Fruit fly (Drosophila melanogaster) whole organism, embryonic: ENCODE results near the gene CG17744.

Source experiments
- Bdp1 ChIP-seq: fragments of 200-800 bp; sonication (Bioruptor generic); optimal IDR thresholded peaks from 3 replicates; lab custom pipeline; 2016; ENCODE audit warnings: missing biosample characterization, missing genetic modification characterization
- Blimp-1 ChIP-seq: fragments of 200-800 bp; sonication (Bioruptor generic); optimal IDR thresholded peaks from 3 replicates; lab custom pipeline; 2018; ENCODE audit warnings: missing biosample characterization, missing genetic modification characterization, mild to moderate bottlenecking, moderate library complexity, missing genetic modification reagents
- Bteb2 ChIP-seq: fragments of 200-800 bp; sonication (Bioruptor generic); optimal IDR thresholded peaks from 2 replicates; lab custom pipeline; 2016; ENCODE audit warnings: missing biosample characterization, missing genetic modification characterization
- CG10366 ChIP-seq: fragments of 200-800 bp; sonication (Bioruptor generic); IDR thresholded peaks from 2 replicates; pipeline ENCODE4 v1.3.6; 2022; ENCODE audit warnings: missing biosample characterization, missing genetic modification characterization
- CG10543 ChIP-seq: fragments of 200-800 bp; sonication (Bioruptor generic); optimal IDR thresholded peaks from 3 replicates; lab custom pipeline; 2017; ENCODE audit warnings: missing biosample characterization, mild to moderate bottlenecking, missing genetic modification characterization, moderate library complexity
- CG10959 ChIP-seq: fragments of 200-800 bp; sonication (Bioruptor generic); IDR thresholded peaks from 2 replicates; pipeline ENCODE4 v1.3.6; 2022; ENCODE audit warnings: missing biosample characterization, missing genetic modification characterization
- CG10979 ChIP-seq: fragments of 200-800 bp; sonication (Bioruptor generic); optimal IDR thresholded peaks from 2 replicates; lab custom pipeline; 2018; ENCODE audit warnings: missing biosample characterization, mild to moderate bottlenecking, missing genetic modification characterization, moderate library complexity
- CG11093 ChIP-seq: fragments of 200-800 bp; sonication (Bioruptor generic); IDR thresholded peaks from 3 replicates; pipeline ENCODE4 v1.3.6; 2022; ENCODE audit warnings: missing biosample characterization, missing genetic modification characterization
- CG13624 ChIP-seq: fragments of 200-800 bp; sonication (Bioruptor generic); optimal IDR thresholded peaks from 2 replicates; lab custom pipeline; 2016; ENCODE audit warnings: missing biosample characterization, missing genetic modification characterization
- CG16813 ChIP-seq: fragments of 200-800 bp; sonication (Bioruptor generic); IDR thresholded peaks from 3 replicates; pipeline ENCODE4 v1.3.6; 2022; ENCODE audit warnings: missing biosample characterization, missing genetic modification characterization; ENCODE audit not compliant: partially characterized antibody
- CG17802 ChIP-seq: fragments of 200-800 bp; sonication (Bioruptor generic); optimal IDR thresholded peaks from 2 replicates; lab custom pipeline; 2018; ENCODE audit warnings: missing biosample characterization, mild to moderate bottlenecking, missing genetic modification characterization, moderate library complexity
- CG18476 ChIP-seq: fragments of 200-800 bp; sonication (Bioruptor generic); optimal IDR thresholded peaks from 2 replicates; lab custom pipeline; 2016; ENCODE audit warnings: missing biosample characterization, mild to moderate bottlenecking, missing genetic modification characterization
- CG2116 ChIP-seq: fragments of 200-800 bp; sonication (Bioruptor generic); optimal IDR thresholded peaks from 3 replicates; lab custom pipeline; 2018; ENCODE audit warnings: missing biosample characterization, mild to moderate bottlenecking, missing genetic modification characterization
- CG2875 ChIP-seq: fragments of 200-800 bp; sonication (Bioruptor generic); optimal IDR thresholded peaks from 2 replicates; lab custom pipeline; 2017; ENCODE audit warnings: missing biosample characterization, mild to moderate bottlenecking, missing genetic modification characterization, missing genetic modification reagents
- CG30020 ChIP-seq: fragments of 200-800 bp; optimal IDR thresholded peaks from 2 replicates; lab custom pipeline; 2019; ENCODE audit warnings: missing biosample characterization, mild to moderate bottlenecking, missing genetic modification characterization, moderate library complexity
- CG4328 ChIP-seq: fragments of 200-800 bp; sonication (Bioruptor generic); optimal IDR thresholded peaks from 3 replicates; lab custom pipeline; 2017; ENCODE audit warnings: missing biosample characterization, missing genetic modification reagents, missing genetic modification characterization
- CG7786 ChIP-seq: fragments of 200-800 bp; sonication (Bioruptor generic); optimal IDR thresholded peaks from 2 replicates; lab custom pipeline; 2016; ENCODE audit warnings: missing biosample characterization, missing genetic modification characterization
- CG7839 ChIP-seq: fragments of 200-800 bp; sonication (Bioruptor generic); optimal IDR thresholded peaks from 3 replicates; lab custom pipeline; 2018; ENCODE audit warnings: missing biosample characterization, mild to moderate bottlenecking, missing genetic modification characterization, moderate library complexity
- CkIIα-i1 ChIP-seq: fragments of 200-800 bp; sonication (Bioruptor generic); IDR thresholded peaks from 2 replicates; pipeline ENCODE4 v1.3.6; 2022; ENCODE audit warnings: missing biosample characterization, missing genetic modification characterization
- Elba2 ChIP-seq: fragments of 200-800 bp; sonication (Bioruptor generic); optimal IDR thresholded peaks from 3 replicates; lab custom pipeline; 2016; ENCODE audit warnings: missing biosample characterization, missing genetic modification characterization
- Ets65A ChIP-seq: fragments of 200-800 bp; sonication (Bioruptor generic); peaks from one replicate; lab custom pipeline; 2016; ENCODE audit warnings: missing biosample characterization, missing genetic modification characterization
- Fer1 ChIP-seq: fragments of 200-800 bp; sonication (Bioruptor generic); optimal IDR thresholded peaks from 2 replicates; lab custom pipeline; 2017; ENCODE audit warnings: missing biosample characterization, mild to moderate bottlenecking, missing genetic modification characterization
- HHEX ChIP-seq: fragments of 200-800 bp; sonication (Bioruptor generic); optimal IDR thresholded peaks from 3 replicates; lab custom pipeline; 2017; ENCODE audit warnings: missing biosample characterization, mild to moderate bottlenecking, missing genetic modification characterization, missing genetic modification reagents
- HmgZ ChIP-seq: fragments of 200-800 bp; sonication (Bioruptor generic); optimal IDR thresholded peaks from 2 replicates; lab custom pipeline; 2018; ENCODE audit warnings: missing biosample characterization, mild to moderate bottlenecking, missing genetic modification characterization
- Hmx ChIP-seq: fragments of 200-800 bp; sonication (Bioruptor generic); optimal IDR thresholded peaks from 2 replicates; lab custom pipeline; 2016; ENCODE audit warnings: missing biosample characterization, missing genetic modification characterization
- Hr39 ChIP-seq: fragments of >200 bp; optimal IDR thresholded peaks from 2 replicates; lab custom pipeline; 2017
- Hsf ChIP-seq: fragments of 200-800 bp; sonication (Bioruptor generic); optimal IDR thresholded peaks from 3 replicates; lab custom pipeline; 2016; ENCODE audit warnings: missing biosample characterization, missing genetic modification characterization
- Lim3 ChIP-seq: fragments of 200-800 bp; sonication (Bioruptor generic); IDR thresholded peaks from 2 replicates; pipeline ENCODE4 v1.3.6; 2022; ENCODE audit warnings: missing biosample characterization, missing genetic modification characterization
- Mrtf ChIP-seq: fragments of 200-800 bp; sonication (Bioruptor generic); IDR thresholded peaks from 3 replicates; pipeline ENCODE4 v1.3.6; 2022; ENCODE audit warnings: missing biosample characterization, missing genetic modification characterization
- NC2α ChIP-seq: fragments of 200-800 bp; sonication (Bioruptor generic); optimal IDR thresholded peaks from 2 replicates; lab custom pipeline; 2016; ENCODE audit warnings: missing biosample characterization, missing genetic modification characterization
- Ptx1 ChIP-seq: fragments of 200-800 bp; sonication (Bioruptor generic); IDR thresholded peaks from 2 replicates; pipeline ENCODE4 v1.3.6; 2022; ENCODE audit warnings: missing biosample characterization, missing genetic modification characterization
- Rfx ChIP-seq: fragments of 200-800 bp; sonication (Bioruptor generic); IDR thresholded peaks from 2 replicates; pipeline ENCODE4 v1.3.6; 2022; ENCODE audit warnings: missing biosample characterization, missing genetic modification characterization
- Sry-δ ChIP-seq: fragments of 200-800 bp; sonication (Bioruptor generic); optimal IDR thresholded peaks from 2 replicates; lab custom pipeline; 2016; ENCODE audit warnings: missing biosample characterization, missing genetic modification characterization
- cas ChIP-seq: fragments of 200-800 bp; sonication (Bioruptor generic); IDR thresholded peaks from 2 replicates; pipeline ENCODE4 v1.3.6; 2022; ENCODE audit warnings: missing biosample characterization, missing genetic modification characterization
- crc ChIP-seq: fragments of 200-800 bp; sonication (Bioruptor generic); optimal IDR thresholded peaks from 2 replicates; lab custom pipeline; 2016; ENCODE audit warnings: missing biosample characterization, missing genetic modification characterization
- dimm ChIP-seq: fragments of 200-800 bp; sonication (Bioruptor generic); IDR thresholded peaks from 2 replicates; pipeline ENCODE4 v1.3.6; 2022; ENCODE audit warnings: missing biosample characterization, missing genetic modification characterization
- fru ChIP-seq: fragments of >200 bp; optimal IDR thresholded peaks from 2 replicates; lab custom pipeline; 2017
- grn ChIP-seq: fragments of 200-800 bp; sonication (Bioruptor generic); optimal IDR thresholded peaks from 3 replicates; lab custom pipeline; 2017; ENCODE audit warnings: missing biosample characterization, missing genetic modification characterization
- gro ChIP-seq: fragments of 200-800 bp; sonication (Bioruptor generic); optimal IDR thresholded peaks from 2 replicates; lab custom pipeline; 2016; ENCODE audit warnings: missing biosample characterization, missing genetic modification characterization
- lov ChIP-seq, 2 experiments: fragments of 200-800 bp in 1 of 2; fragments of >200 bp in 1 of 2; sonication (Bioruptor generic) in 1 of 2; IDR thresholded peaks in 1 of 2; optimal IDR thresholded peaks in 1 of 2; 2 replicates in 1 of 2; 3 replicates in 1 of 2; pipeline versions ENCODE4 v1.3.6 to Lab custom; 2017 to 2022; ENCODE audit warnings: missing biosample characterization in 1 of 2, missing genetic modification characterization in 1 of 2
- pan ChIP-seq, 4 experiments: fragments of >200 bp in 3 of 4; fragments of 200-800 bp in 1 of 4; sonication (Bioruptor generic) in 1 of 4; optimal IDR thresholded peaks in 3 of 4; IDR thresholded peaks in 1 of 4; 2 replicates each; pipeline versions ENCODE4 v1.3.6 to Lab custom; 2017 to 2022; ENCODE audit warnings: missing biosample characterization in 2 of 4, missing genetic modification characterization in 2 of 4, mixed read lengths in 1 of 4
- pho ChIP-seq: fragments of 200-800 bp; sonication (Bioruptor generic); optimal IDR thresholded peaks from 2 replicates; lab custom pipeline; 2016; ENCODE audit warnings: missing biosample characterization, missing genetic modification characterization
- rib ChIP-seq: fragments of 200-800 bp; sonication (Bioruptor generic); IDR thresholded peaks from 2 replicates; pipeline ENCODE4 v1.3.6; 2022; ENCODE audit warnings: missing biosample characterization, missing genetic modification characterization
- run ChIP-seq: fragments of 200-800 bp; sonication (Bioruptor generic); optimal IDR thresholded peaks from 3 replicates; lab custom pipeline; 2018; ENCODE audit warnings: missing biosample characterization, mild to moderate bottlenecking, missing genetic modification characterization
- sim ChIP-seq: fragments of 200-800 bp; sonication (Bioruptor generic); IDR thresholded peaks from 2 replicates; pipeline ENCODE4 v1.3.6; 2022; ENCODE audit warnings: missing biosample characterization, missing genetic modification characterization
- slou ChIP-seq: fragments of 200-800 bp; sonication (Bioruptor generic); optimal IDR thresholded peaks from 3 replicates; lab custom pipeline; 2016; ENCODE audit warnings: missing biosample characterization, missing genetic modification characterization
- slp2 ChIP-seq: fragments of 200-800 bp; sonication (Bioruptor generic); optimal IDR thresholded peaks from 2 replicates; lab custom pipeline; 2016; ENCODE audit warnings: missing biosample characterization, missing genetic modification characterization
- tll ChIP-seq, 2 experiments: fragments of 200-800 bp in 1 of 2; fragments of >200 bp in 1 of 2; sonication (Bioruptor generic) in 1 of 2; optimal IDR thresholded peaks; 2 replicates each; lab custom pipeline; 2017 to 2019; ENCODE audit warnings: missing biosample characterization in 2 of 2, missing genetic modification characterization in 2 of 2, mild to moderate bottlenecking in 1 of 2, moderate library complexity in 1 of 2
- tup ChIP-seq: fragments of 200-800 bp; sonication (Bioruptor generic); optimal IDR thresholded peaks from 2 replicates; lab custom pipeline; 2016; ENCODE audit warnings: missing biosample characterization, mild to moderate bottlenecking, missing genetic modification characterization, moderate library complexity
- unpg ChIP-seq: fragments of 200-800 bp; sonication (Bioruptor generic); optimal IDR thresholded peaks from 3 replicates; lab custom pipeline; 2018; ENCODE audit warnings: missing biosample characterization, mild to moderate bottlenecking, missing genetic modification characterization, moderate library complexity
- vvl ChIP-seq: fragments of 200-800 bp; sonication (Bioruptor generic); IDR thresholded peaks from 2 replicates; pipeline ENCODE4 v1.3.6; 2022; ENCODE audit warnings: missing biosample characterization, missing genetic modification characterization
- zen ChIP-seq: fragments of 200-800 bp; sonication (Bioruptor generic); optimal IDR thresholded peaks from 3 replicates; lab custom pipeline; 2018; ENCODE audit warnings: missing biosample characterization, mild to moderate bottlenecking, missing genetic modification characterization, moderate library complexity

Gene CG17744

DNA sequence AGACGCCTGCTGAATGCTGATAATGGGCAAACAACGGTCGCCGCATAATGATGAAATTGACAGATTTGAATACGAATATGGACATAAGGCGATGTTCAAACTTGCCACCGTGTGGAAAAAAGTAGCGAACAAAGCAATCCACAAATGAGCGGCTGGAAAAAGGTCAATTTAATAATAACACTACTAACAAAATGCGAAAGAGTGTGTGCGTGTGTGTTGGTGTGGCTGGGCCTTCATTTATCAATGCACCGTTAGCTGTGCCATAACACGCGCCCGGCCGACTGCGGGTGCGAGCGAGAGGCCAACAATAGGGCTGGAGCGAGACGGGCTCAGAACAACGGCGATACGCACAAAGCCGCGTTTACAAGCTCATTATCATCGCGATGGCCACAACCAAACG, 50.7 kb downstream of the CG17744 start (continued):
- TF ChIP-seq CG17802 (peak; percentile 96), CG2116 (GFP tag; lab: Kevin White, UChicago) (no peak), vvl (peak; percentile 47; the same call in 1 of the 2 replicates), Fer1 (GFP tag; lab: Kevin White, UChicago) (no peak), CG16813 (GFP tag; lab: Robert Waterston, UW) (no peak), Hsf (no peak), Hr39 (peak; percentile 84), tll (GFP tag; optimal IDR thresholded peaks at IDR 0.05; lab: Kevin White, UChicago) (no peak), rib (GFP tag; lab: Robert Waterston, UW) (0 out of 2 replicates have a peak, but pooled peaks have one; percentile 26), CG7786 (no peak), Bteb2 (no peak), Lim3 (GFP tag; lab: Robert Waterston, UW) (no peak), CG10979 (no peak), Ptx1 (GFP tag; lab: Robert Waterston, UW) (no peak), CkIIα-i1 (no peak), HHEX (GFP tag; lab: Kevin White, UChicago) (no peak), pan (optimal IDR thresholded peaks at IDR 0.05; lab: Kevin White, UChicago) (no peak), pan (GFP tag; optimal IDR thresholded peaks at IDR 0.05 in 1 of 2, IDR thresholded peaks at IDR 0.05 in 1 of 2) (peak in 1 of 2 experiments; percentile 31), Sry-δ (GFP tag; lab: Kevin White, UChicago) (no peak), CG13624 (GFP tag; lab: Kevin White, UChicago) (no peak), CG11093 (GFP tag; lab: Robert Waterston, UW) (no peak), Ets65A (no peak), Blimp-1 (GFP tag; lab: Kevin White, UChicago) (no peak), HmgZ (no peak), pho (GFP tag; lab: Kevin White, UChicago) (no peak), CG10543 (GFP tag; lab: Kevin White, UChicago) (no peak), Bdp1 (GFP tag; lab: Kevin White, UChicago) (no peak), sim (no peak), CG10959 (GFP tag; lab: Robert Waterston, UW) (no peak), fru (no peak), slp2 (GFP tag; lab: Kevin White, UChicago) (no peak), grn (no peak), CG7839 (tag; lab: Kevin White, UChicago) (no peak), zen (tag; lab: Kevin White, UChicago) (peak; percentile 19), CG4328 (no peak), Hmx (no peak), Elba2 (no peak), dimm (GFP tag; lab: Robert Waterston, UW) (no peak), CG18476 (no peak), tup (GFP tag; lab: Kevin White, UChicago) (no peak), CG30020 (no peak), run (tag; lab: Kevin White, UChicago) (peak; percentile 21), Mrtf (GFP tag; lab: Robert Waterston, UW) (0 out of 3 replicates have a peak, but pooled peaks have one; percentile 28), unpg (GFP tag; lab: Kevin White, UChicago) (no peak), slou (no peak), crc (no peak), cas (no peak), CG10366 (GFP tag; lab: Robert Waterston, UW) (no peak), gro (GFP tag; lab: Kevin White, UChicago) (no peak), NC2α (GFP tag; lab: Kevin White, UChicago) (no peak), Rfx (peak; percentile 12; the same call in 1 of the 2 replicates), CG2875 (GFP tag; lab: Kevin White, UChicago) (no peak), lov (optimal IDR thresholded peaks at IDR 0.05; lab: Kevin White, UChicago) (no peak), lov (GFP tag; IDR thresholded peaks at IDR 0.05; lab: Robert Waterston, UW) (no peak)
